Fruit fly (Drosophila melanogaster): Measurements from ENCODE around the gene fws.

Gene fws

DNA sequence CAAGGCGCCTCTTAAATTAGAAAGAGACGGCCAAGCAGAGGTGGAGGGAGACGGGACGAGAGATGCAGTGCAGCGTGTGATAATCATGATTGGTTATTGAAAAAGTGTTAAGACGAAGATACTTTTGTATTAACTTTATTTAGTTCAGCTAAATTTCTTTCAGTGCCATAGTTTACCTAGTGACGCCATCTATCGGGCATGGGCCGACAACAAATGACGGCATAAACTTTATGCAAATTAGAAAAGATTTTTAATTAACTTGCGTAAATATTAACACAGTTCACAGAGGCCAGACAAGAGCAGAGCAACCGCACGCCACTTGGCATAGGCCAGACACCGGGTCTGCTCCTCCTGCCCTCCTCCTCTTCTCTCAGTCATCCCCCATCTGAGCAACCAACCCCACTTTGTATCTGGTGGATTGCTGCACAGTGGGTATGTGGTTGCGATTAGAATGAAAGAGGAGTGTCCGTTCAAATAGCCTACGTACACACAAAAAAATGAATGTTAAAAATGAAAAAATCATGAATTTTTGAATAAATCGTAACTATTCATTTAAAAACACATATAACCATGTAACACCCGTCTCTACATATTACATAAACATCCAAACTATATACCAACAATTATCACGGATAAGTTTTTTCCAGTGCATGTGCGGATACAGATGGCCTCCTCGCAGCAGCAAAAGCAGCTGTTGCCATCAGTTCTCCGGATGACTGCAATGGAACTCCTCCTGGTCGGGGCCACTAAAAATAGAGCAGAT lies 14.7 kb downstream of the fws start (continued):
- TF ChIP-seq luna (GFP tag; optimal IDR thresholded peaks at IDR 0.05) (no peak), CoRest (tag; optimal IDR thresholded peaks at IDR 0.05) (peak; percentile 86), hb (GFP tag; IDR thresholded peaks at IDR 0.05; ENCODE audit: partially characterized antibody) (no peak), Ets65A (GFP tag) (peak; percentile 94), CG11695 (GFP tag; IDR thresholded peaks at IDR 0.05) (peak; percentile 65), kni (GFP tag; optimal IDR thresholded peaks at IDR 0.05) (no peak), PHDP (tag; optimal IDR thresholded peaks at IDR 0.05) (peak; percentile 86), CG2678 (tag; optimal IDR thresholded peaks at IDR 0.05) (peak; percentile 89), lab (GFP tag; optimal IDR thresholded peaks at IDR 0.05) (peak; percentile 87), Sox100B (GFP tag; optimal IDR thresholded peaks at IDR 0.05) (peak; percentile 79), HLH54F (GFP tag; optimal IDR thresholded peaks at IDR 0.05) (peak; percentile 72), CG13296 (GFP tag; optimal IDR thresholded peaks at IDR 0.05) (peak; percentile 59), Ada2b (GFP tag; IDR thresholded peaks at IDR 0.05) (peak; percentile 68), her (GFP tag; optimal IDR thresholded peaks at IDR 0.05) (peak; percentile 66), Rfx (GFP tag; IDR thresholded peaks at IDR 0.05) (peak; percentile 74), sd (tag; optimal IDR thresholded peaks at IDR 0.05) (no peak), Bteb2 (GFP tag; optimal IDR thresholded peaks at IDR 0.05) (peak; percentile 70), Eip74EF (GFP tag; optimal IDR thresholded peaks at IDR 0.05) (peak in 1 of 2 experiments; percentile 79), CG4854 (GFP tag; optimal IDR thresholded peaks at IDR 0.05) (peak; percentile 58), zfh1 (GFP tag; IDR thresholded peaks at IDR 0.05) (peak; percentile 82), CG30403 (GFP tag; optimal IDR thresholded peaks at IDR 0.05) (peak; percentile 81), crc (GFP tag; optimal IDR thresholded peaks at IDR 0.05) (peak; percentile 74), sima (GFP tag; optimal IDR thresholded peaks at IDR 0.05) (peak; percentile 65), Atf6 (GFP tag; IDR thresholded peaks at IDR 0.05) (peak; percentile 75), amos (GFP tag; IDR thresholded peaks at IDR 0.05; ENCODE audit: partially characterized antibody) (no peak), BEAF-32 (GFP tag; optimal IDR thresholded peaks at IDR 0.05) (no peak), hkb (optimal IDR thresholded peaks at IDR 0.05) (no peak), hkb (GFP tag; IDR thresholded peaks at IDR 0.05) (peak; percentile 87), CG16779 (GFP tag; IDR thresholded peaks at IDR 0.05) (no peak), da (GFP tag; optimal IDR thresholded peaks at IDR 0.05) (peak; percentile 94), CG10431 (GFP tag; optimal IDR thresholded peaks at IDR 0.05) (peak; percentile 46), CG4424 (GFP tag; optimal IDR thresholded peaks at IDR 0.05) (peak; percentile 84), Drgx (GFP tag; IDR thresholded peaks at IDR 0.05) (peak; percentile 88), Aef1 (GFP tag; IDR thresholded peaks at IDR 0.05) (peak; percentile 70; the same call in 2 of the 3 replicates), br (optimal IDR thresholded peaks at IDR 0.05) (no peak), CG1832 (GFP tag; optimal IDR thresholded peaks at IDR 0.05) (no peak), CG11085 (GFP tag; IDR thresholded peaks at IDR 0.05) (peak; percentile 51; the same call in 1 of the 2 replicates), Doc3 (GFP tag; IDR thresholded peaks at IDR 0.05; ENCODE audit: partially characterized antibody) (no peak), Tbp (GFP tag; optimal IDR thresholded peaks at IDR 0.05) (no peak), CG11504 (tag; optimal IDR thresholded peaks at IDR 0.05) (peak; percentile 88), pita (GFP tag; optimal IDR thresholded peaks at IDR 0.05) (no peak), gro (GFP tag; optimal IDR thresholded peaks at IDR 0.05) (peak; percentile 40), oc (tag; optimal IDR thresholded peaks at IDR 0.05) (peak; percentile 85), scrt (GFP tag; optimal IDR thresholded peaks at IDR 0.05) (peak; percentile 71), sisA (GFP tag; IDR thresholded peaks at IDR 0.05) (peak; percentile 80), Dbx (GFP tag; IDR thresholded peaks at IDR 0.05) (peak; percentile 81), jigr1 (GFP tag; IDR thresholded peaks at IDR 0.05) (0 out of 3 replicates have a peak, but pooled peaks have one; percentile 43), Hr51 (GFP tag; optimal IDR thresholded peaks at IDR 0.05) (peak; percentile 64 to 87), HLHmδ (GFP tag; optimal IDR thresholded peaks at IDR 0.05) (no peak), Hr3 (GFP tag; optimal IDR thresholded peaks at IDR 0.05) (peak; percentile 74)

Data from whole organism, embryonic.